Fruit fly (Drosophila melanogaster) S2 (cell line): Measurements from ENCODE around the gene GluRIIA.

ENCODE experiments used
- CG8478 ChIP-seq: fragments of >200 bp; optimal IDR thresholded peaks from 2 replicates; lab custom pipeline; 2018
- CTCF ChIP-seq, 2 experiments: fragments of >200 bp; optimal IDR thresholded peaks; 2 replicates each; lab custom pipeline; 2018

- TF ChIP-seq CG8478 = no peak
- no peak for TF ChIP-seq CTCF (optimal IDR thresholded peaks at IDR 0.05; lab: Kevin White, UChicago)
Observed at dm6 chr2L:5554818-5555217, at the start of gene GluRIIA.
